Worm (Caenorhabditis elegans) whole organism, L4 larva: ENCODE results near the gene Y49E10.10.

Source experiments
- D1046.2 ChIP-seq: fragments of 200-800 bp; sonication (Bioruptor generic); IDR thresholded peaks from 2 replicates; pipeline ENCODE4 v1.3.6; 2022; ENCODE audit warnings: missing genetic modification characterization, missing compliant biosample characterization
- F37D6.2 ChIP-seq: sonication (generic microtip); optimal IDR thresholded peaks from 2 replicates; lab custom pipeline; 2016; ENCODE audit warnings: mild to moderate bottlenecking, missing genetic modification characterization, missing compliant biosample characterization
- F49E8.2 ChIP-seq: sonication (generic microtip); optimal IDR thresholded peaks from 2 replicates; lab custom pipeline; 2016; ENCODE audit warnings: missing compliant biosample characterization, mild to moderate bottlenecking, missing genetic modification characterization, borderline replicate concordance
- Y5F2A.4 ChIP-seq: fragments of 200-800 bp; sonication (Bioruptor generic); optimal IDR thresholded peaks from 2 replicates; lab custom pipeline; 2018; ENCODE audit warnings: mild to moderate bottlenecking, missing genetic modification characterization, missing compliant biosample characterization
- ama-1 ChIP-seq: fragments of 150-350 bp; optimal IDR thresholded peaks from 2 replicates; lab custom pipeline; 2014; ENCODE audit warnings: inconsistent platforms, mixed read lengths
- ceh-28 ChIP-seq: fragments of 150-350 bp; optimal IDR thresholded peaks from 2 replicates; lab custom pipeline; 2014; ENCODE audit warnings: missing biosample characterization, missing genetic modification reagents, missing genetic modification characterization
- ceh-82 ChIP-seq: sonication (generic microtip); optimal IDR thresholded peaks from 2 replicates; lab custom pipeline; 2017; ENCODE audit warnings: missing biosample characterization, missing genetic modification characterization
- daf-16 ChIP-seq, 3 experiments: sonication (generic microtip); optimal IDR thresholded peaks; 2 replicates each; lab custom pipeline; 2016 to 2017; ENCODE audit warnings: missing genetic modification characterization in 3 of 3, missing genetic modification reagents in 3 of 3, mild to moderate bottlenecking in 2 of 3, missing compliant biosample characterization in 2 of 3, missing biosample characterization in 1 of 3, moderate library complexity in 1 of 3
- dpl-1 ChIP-seq: fragments of 150-350 bp; optimal IDR thresholded peaks from 2 replicates; lab custom pipeline; 2014; ENCODE audit warnings: missing biosample characterization, missing genetic modification reagents, missing genetic modification characterization
- dve-1 ChIP-seq: sonication (generic microtip); optimal IDR thresholded peaks from 2 replicates; lab custom pipeline; 2017; ENCODE audit warnings: antibody characterized with exemption, mild to moderate bottlenecking, missing genetic modification characterization, missing compliant biosample characterization; ENCODE audit not compliant: insufficient read depth
- gei-8 ChIP-seq: fragments of 200-800 bp; sonication (Bioruptor generic); optimal IDR thresholded peaks from 2 replicates; lab custom pipeline; 2018; ENCODE audit warnings: mild to moderate bottlenecking, missing genetic modification characterization, missing compliant biosample characterization
- hif-1 ChIP-seq, 2 experiments: sonication (generic microtip); optimal IDR thresholded peaks; 2 replicates each; lab custom pipeline; 2016 to 2017; ENCODE audit warnings: missing compliant biosample characterization in 2 of 2, missing genetic modification characterization in 2 of 2, missing genetic modification reagents in 2 of 2, missing genotype in 2 of 2, mild to moderate bottlenecking in 1 of 2
- hlh-11 ChIP-seq: fragments of 200-800 bp; sonication (Bioruptor generic); optimal IDR thresholded peaks from 2 replicates; lab custom pipeline; 2018; ENCODE audit warnings: mild to moderate bottlenecking, missing genetic modification characterization, missing compliant biosample characterization
- hlh-30 ChIP-seq: sonication (generic microtip); optimal IDR thresholded peaks from 2 replicates; lab custom pipeline; 2017; ENCODE audit warnings: antibody characterized with exemption, mild to moderate bottlenecking, missing genetic modification characterization, missing compliant biosample characterization; ENCODE audit not compliant: insufficient read depth
- hmg-1.1 ChIP-seq: fragments of 200-800 bp; sonication (Bioruptor generic); IDR thresholded peaks from 2 replicates; pipeline ENCODE4 v1.3.6; 2022; ENCODE audit warnings: missing genetic modification reagents, missing genetic modification characterization, missing compliant biosample characterization
- lin-13 ChIP-seq: fragments of 150-350 bp; optimal IDR thresholded peaks from 2 replicates; lab custom pipeline; 2014; ENCODE audit warnings: missing biosample characterization, missing genetic modification reagents, missing genetic modification characterization
- lin-29 ChIP-seq: fragments of 200-800 bp; sonication (Bioruptor generic); IDR thresholded peaks from 2 replicates; pipeline ENCODE4 v1.3.6; 2022; ENCODE audit warnings: missing genetic modification reagents, missing genetic modification characterization, missing compliant biosample characterization
- lin-38 ChIP-seq: fragments of 200-800 bp; sonication (Bioruptor generic); IDR thresholded peaks from 2 replicates; pipeline ENCODE4 v1.3.6; 2022; ENCODE audit warnings: missing genetic modification reagents, missing genetic modification characterization, missing compliant biosample characterization
- lin-39 ChIP-seq: fragments of 150-350 bp; optimal IDR thresholded peaks from 2 replicates; lab custom pipeline; 2014; ENCODE audit warnings: missing biosample characterization, missing genetic modification reagents, missing genetic modification characterization
- lsy-2 ChIP-seq, 2 experiments: fragments of 150-350 bp in 1 of 2; sonication (generic microtip) in 1 of 2; optimal IDR thresholded peaks; 2 replicates each; lab custom pipeline; 2014 to 2017; ENCODE audit warnings: missing biosample characterization in 2 of 2, missing genetic modification characterization in 2 of 2
- mep-1 ChIP-seq: fragments of 150-350 bp; sonication (generic microtip); optimal IDR thresholded peaks from 3 replicates; lab custom pipeline; 2014; ENCODE audit warnings: missing biosample characterization, missing genetic modification characterization
- mes-2 ChIP-seq: sonication (generic microtip); optimal IDR thresholded peaks from 2 replicates; lab custom pipeline; 2016; ENCODE audit warnings: missing genotype, mild to moderate bottlenecking, missing genetic modification characterization, missing compliant biosample characterization; ENCODE audit not compliant: poor library complexity, severe bottlenecking
- mxl-3 ChIP-seq: fragments of 200-800 bp; sonication (Bioruptor generic); optimal IDR thresholded peaks from 2 replicates; lab custom pipeline; 2018; ENCODE audit warnings: mild to moderate bottlenecking, missing genetic modification characterization, missing compliant biosample characterization
- nhr-11 ChIP-seq: fragments of 150-350 bp; optimal IDR thresholded peaks from 2 replicates; lab custom pipeline; 2014; ENCODE audit warnings: missing biosample characterization, missing genetic modification characterization
- nhr-28 ChIP-seq: fragments of 150-350 bp; optimal IDR thresholded peaks from 2 replicates; lab custom pipeline; 2014; ENCODE audit warnings: missing biosample characterization, missing genetic modification characterization
- nhr-6 ChIP-seq: fragments of 150-350 bp; optimal IDR thresholded peaks from 2 replicates; lab custom pipeline; 2014; ENCODE audit warnings: missing biosample characterization, missing genetic modification characterization
- nhr-77 ChIP-seq: fragments of 150-350 bp; optimal IDR thresholded peaks from 2 replicates; lab custom pipeline; 2014; ENCODE audit warnings: missing biosample characterization, missing genetic modification characterization
- pha-4 ChIP-seq, 2 experiments: fragments of 150-350 bp in 1 of 2; fragments of 200-800 bp in 1 of 2; sonication (Bioruptor generic) in 1 of 2; IDR thresholded peaks in 1 of 2; optimal IDR thresholded peaks in 1 of 2; 2 replicates each; pipeline versions ENCODE4 v1.3.6 to Lab custom; 2014 to 2022; ENCODE audit warnings: missing genetic modification characterization in 2 of 2, missing genetic modification reagents in 2 of 2, missing biosample characterization in 1 of 2, missing compliant biosample characterization in 1 of 2
- php-3 ChIP-seq: fragments of 200-800 bp; sonication (Bioruptor generic); IDR thresholded peaks from 2 replicates; pipeline ENCODE4 v1.3.6; 2022; ENCODE audit warnings: missing genetic modification reagents, missing genetic modification characterization, missing compliant biosample characterization
- pqm-1 ChIP-seq: sonication (generic microtip); optimal IDR thresholded peaks from 2 replicates; lab custom pipeline; 2017; ENCODE audit warnings: missing biosample characterization, missing genetic modification characterization
- sdz-12 ChIP-seq: fragments of 200-800 bp; sonication (Bioruptor generic); optimal IDR thresholded peaks from 2 replicates; lab custom pipeline; 2018; ENCODE audit warnings: mild to moderate bottlenecking, missing genetic modification characterization, missing compliant biosample characterization
- skn-1 ChIP-seq: fragments of 150-350 bp; optimal IDR thresholded peaks from 2 replicates; lab custom pipeline; 2014; ENCODE audit warnings: missing biosample characterization, missing genetic modification characterization
- unc-130 ChIP-seq: sonication (generic microtip); optimal IDR thresholded peaks from 2 replicates; lab custom pipeline; 2016; ENCODE audit warnings: missing genetic modification reagents, missing genetic modification characterization, missing compliant biosample characterization

Gene Y49E10.10

DNA sequence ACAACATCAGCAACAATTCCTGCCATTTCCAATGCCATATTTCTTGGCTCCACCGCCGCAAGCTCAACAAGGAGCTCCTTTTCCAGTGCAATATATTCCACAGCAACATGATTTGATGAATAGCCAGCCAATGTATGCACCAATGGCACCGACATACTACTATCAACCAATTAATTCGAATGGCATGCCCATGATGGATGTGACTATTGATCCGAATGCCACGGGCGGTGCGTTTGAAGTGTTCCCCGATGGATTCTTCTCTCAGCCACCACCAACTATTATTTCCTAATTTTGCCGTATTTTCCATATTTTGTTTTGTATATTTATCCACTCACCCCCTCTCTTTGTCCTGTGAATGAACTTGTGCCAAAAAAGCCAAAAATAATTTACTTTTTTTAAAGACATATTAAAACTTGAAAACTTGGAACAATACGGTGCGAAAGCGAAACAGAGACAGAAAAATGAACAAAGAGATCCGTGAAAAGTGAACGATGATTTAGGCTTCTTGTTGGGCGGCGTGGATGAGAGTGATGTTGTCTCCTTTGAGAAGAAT, 33.6 kb downstream of the Y49E10.10 start (continued):
- no peak for TF ChIP-seq unc-130 (GFP tag; lab: Kevin White, UChicago)
- no peak for TF ChIP-seq Y5F2A.4 (GFP tag; lab: Kevin White, UChicago)
- TF ChIP-seq F37D6.2 (tag; lab: Kevin White, UChicago) = no peak
- peak; percentile 51 for TF ChIP-seq F49E8.2 (tag; lab: Kevin White, UChicago)
- TF ChIP-seq dpl-1 (GFP tag; lab: Kevin White, UChicago) = no peak
- TF ChIP-seq lin-13 = no peak
- TF ChIP-seq, all 104 proteins: peak for 6

DNA sequence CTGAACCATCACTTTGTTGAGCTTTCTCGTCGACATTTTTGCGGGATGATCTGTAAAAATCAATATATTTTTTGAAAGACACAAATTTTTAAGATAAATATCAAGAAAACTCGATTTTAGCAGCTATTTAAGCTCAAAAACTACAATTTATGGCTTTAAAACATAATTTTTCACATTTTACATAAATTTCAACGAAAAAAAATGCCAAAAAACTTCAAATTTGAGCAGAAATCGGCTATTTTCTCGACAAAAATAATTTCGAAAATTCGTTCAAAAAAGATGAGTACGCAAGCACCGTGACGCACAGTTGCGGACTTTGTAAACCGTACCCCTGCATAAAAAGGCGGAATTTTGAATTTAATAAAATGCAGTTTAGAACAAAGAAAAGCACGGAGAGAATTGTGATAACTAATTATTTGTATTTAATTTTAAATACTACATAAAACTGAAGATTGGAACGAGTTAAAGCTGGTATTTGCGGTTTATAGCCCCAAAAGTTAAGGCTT, 34.4 kb downstream of the Y49E10.10 start, which contains the start of gene snr-6:
Gene snr-6 (minus strand): TSS at position 51 of the 506 bp plus-strand sequence.
- TF ChIP-seq mxl-3 = no peak
- peak; percentile 40 for TF ChIP-seq unc-130 (GFP tag; lab: Kevin White, UChicago)
- peak; percentile 84 for TF ChIP-seq mes-2 (tag; lab: Kevin White, UChicago)
- TF ChIP-seq mep-1 (tag; lab: Kevin White, UChicago) = peak; percentile 59
- peak; percentile 17 for TF ChIP-seq nhr-28 (tag; lab: Kevin White, UChicago)
- TF ChIP-seq skn-1 = no peak
- peak; percentile 46 for TF ChIP-seq nhr-11
- TF ChIP-seq dpl-1 (GFP tag; lab: Kevin White, UChicago) = peak; percentile 97
- no peak for TF ChIP-seq php-3 (GFP tag; lab: Robert Waterston, UW)
- TF ChIP-seq hlh-11 (tag; lab: Kevin White, UChicago) = peak; percentile 6
- peak; percentile 33 for TF ChIP-seq lin-13
- TF ChIP-seq F37D6.2 (tag; lab: Kevin White, UChicago) = peak; percentile 10
- TF ChIP-seq hif-1 (tag; optimal IDR thresholded peaks at IDR 0.05; lab: Kevin White, UChicago) = peak in 1 of 2 experiments; percentile 33
- TF ChIP-seq nhr-6 (tag; lab: Kevin White, UChicago) = peak; percentile 69
- peak; percentile 65 for TF ChIP-seq lin-38 (GFP tag; lab: Robert Waterston, UW)
- no peak for TF ChIP-seq ceh-82 (tag; lab: Kevin White, UChicago)
- TF ChIP-seq hmg-1.1 (GFP tag; lab: Robert Waterston, UW) = peak; percentile 41; the same call in 1 of the 2 replicates
- TF ChIP-seq nhr-77 (tag; lab: Kevin White, UChicago) = peak; percentile 60
- TF ChIP-seq dve-1 (tag; lab: Kevin White, UChicago) = peak; percentile 22
- 0 out of 2 replicates have a peak, but pooled peaks have one; percentile 15 for TF ChIP-seq pha-4 (GFP tag; IDR thresholded peaks at IDR 0.05; lab: Robert Waterston, UW)
- peak; percentile 15 for TF ChIP-seq pha-4 (tag; optimal IDR thresholded peaks at IDR 0.05; lab: Kevin White, UChicago)
- peak; percentile 91 to 99 for TF ChIP-seq lsy-2 (tag; optimal IDR thresholded peaks at IDR 0.05; lab: Kevin White, UChicago)
- no peak for TF ChIP-seq ceh-28 (tag; lab: Kevin White, UChicago)
- TF ChIP-seq hlh-30 = peak; percentile 59
- TF ChIP-seq, all 104 proteins: peak for 18

- TF ChIP-seq sdz-12 (GFP tag; lab: Kevin White, UChicago) (no peak), daf-16 (GFP tag; optimal IDR thresholded peaks at IDR 0.05; lab: Kevin White, UChicago) (no peak), daf-16 (tag; optimal IDR thresholded peaks at IDR 0.05; lab: Kevin White, UChicago) (peak; percentile 17), pqm-1 (peak; percentile 32), dpl-1 (GFP tag; lab: Kevin White, UChicago) (no peak), lin-39 (no peak), ama-1 (lab: Kevin White, UChicago) (no peak), lin-29 (GFP tag; lab: Robert Waterston, UW) (no peak), gei-8 (GFP tag; lab: Kevin White, UChicago) (no peak), D1046.2 (no peak)
Measured at ce11 chrIII:12430209-12430608, 34.9 kb downstream of the Y49E10.10 start, which contains the start of gene Y49E10.16. Y49E10.16 (plus strand) TSS chrIII:12430509.
